Fruit fly (Drosophila melanogaster) whole organism, embryonic: ENCODE measurements around the gene CG17778.

Source experiments
- ATbp ChIP-seq: fragments of 200-800 bp; sonication (Bioruptor generic); optimal IDR thresholded peaks from 2 replicates; lab custom pipeline; 2017; ENCODE audit warnings: missing biosample characterization, mild to moderate bottlenecking, missing genetic modification characterization, missing genetic modification reagents
- Atf6 ChIP-seq: fragments of 200-800 bp; sonication (Bioruptor generic); IDR thresholded peaks from 2 replicates; pipeline ENCODE4 v1.3.6; 2022; ENCODE audit warnings: missing biosample characterization, missing genetic modification characterization
- CG10209 ChIP-seq: fragments of 200-800 bp; sonication (Bioruptor generic); optimal IDR thresholded peaks from 3 replicates; lab custom pipeline; 2017; ENCODE audit warnings: missing biosample characterization, mild to moderate bottlenecking, missing genetic modification characterization, missing genetic modification reagents
- CG12071 ChIP-seq: fragments of 200-800 bp; sonication (Bioruptor generic); optimal IDR thresholded peaks from 3 replicates; lab custom pipeline; 2018; ENCODE audit warnings: missing biosample characterization, mild to moderate bottlenecking, missing genetic modification characterization
- CG12219 ChIP-seq: fragments of 200-800 bp; sonication (Bioruptor generic); optimal IDR thresholded peaks from 3 replicates; lab custom pipeline; 2018; ENCODE audit warnings: missing biosample characterization, mild to moderate bottlenecking, missing genetic modification characterization
- CG13296 ChIP-seq: fragments of 200-800 bp; sonication (Bioruptor generic); optimal IDR thresholded peaks from 3 replicates; lab custom pipeline; 2018; ENCODE audit warnings: missing biosample characterization, mild to moderate bottlenecking, missing genetic modification characterization
- CG14441 ChIP-seq: fragments of 200-800 bp; sonication (Bioruptor generic); IDR thresholded peaks from 2 replicates; pipeline ENCODE4 v1.3.6; 2022; ENCODE audit warnings: missing biosample characterization, missing genetic modification characterization
- CG17359 ChIP-seq: fragments of 200-800 bp; sonication (Bioruptor generic); optimal IDR thresholded peaks from 3 replicates; lab custom pipeline; 2018; ENCODE audit warnings: missing biosample characterization, mild to moderate bottlenecking, missing genetic modification characterization, moderate library complexity
- CG2199 ChIP-seq: fragments of 200-800 bp; sonication (Bioruptor generic); IDR thresholded peaks from 3 replicates; pipeline ENCODE4 v1.3.6; 2022; ENCODE audit warnings: missing biosample characterization, missing genetic modification characterization
- CG31388 ChIP-seq: fragments of 200-800 bp; sonication (Bioruptor generic); optimal IDR thresholded peaks from 2 replicates; lab custom pipeline; 2016; ENCODE audit warnings: missing biosample characterization, missing genetic modification characterization
- CG32532 ChIP-seq: fragments of 200-800 bp; sonication (Bioruptor generic); IDR thresholded peaks from 2 replicates; pipeline ENCODE4 v1.3.6; 2022; ENCODE audit warnings: missing biosample characterization, missing genetic modification characterization
- CG34376 ChIP-seq: fragments of 200-800 bp; sonication (Bioruptor generic); optimal IDR thresholded peaks from 2 replicates; lab custom pipeline; 2018; ENCODE audit warnings: missing biosample characterization, mild to moderate bottlenecking, missing genetic modification characterization
- CG3726 ChIP-seq: fragments of 200-800 bp; sonication (Bioruptor generic); IDR thresholded peaks from 3 replicates; pipeline ENCODE4, ENCODE4 v1.3.6; 2022; ENCODE audit warnings: missing biosample characterization, missing genetic modification characterization
- CG3838 ChIP-seq: fragments of 200-800 bp; sonication (Bioruptor generic); optimal IDR thresholded peaks from 3 replicates; lab custom pipeline; 2016; ENCODE audit warnings: missing biosample characterization, missing genetic modification characterization
- CG3995 ChIP-seq: fragments of 200-800 bp; sonication (Bioruptor generic); optimal IDR thresholded peaks from 3 replicates; lab custom pipeline; 2016; ENCODE audit warnings: missing biosample characterization, missing genetic modification characterization
- CG4328 ChIP-seq: fragments of 200-800 bp; sonication (Bioruptor generic); optimal IDR thresholded peaks from 3 replicates; lab custom pipeline; 2017; ENCODE audit warnings: missing biosample characterization, missing genetic modification reagents, missing genetic modification characterization
- CG4707 ChIP-seq: fragments of 200-800 bp; sonication (Bioruptor generic); optimal IDR thresholded peaks from 2 replicates; lab custom pipeline; 2018; ENCODE audit warnings: missing biosample characterization, mild to moderate bottlenecking, missing genetic modification characterization, moderate library complexity
- CG4854 ChIP-seq: fragments of 200-800 bp; sonication (Bioruptor generic); optimal IDR thresholded peaks from 2 replicates; lab custom pipeline; 2016; ENCODE audit warnings: missing biosample characterization, missing genetic modification characterization, inconsistent platforms
- CG7372 ChIP-seq: fragments of 200-800 bp; sonication (Bioruptor generic); IDR thresholded peaks from 2 replicates; pipeline ENCODE4 v1.3.6; 2022; ENCODE audit warnings: missing biosample characterization, missing genetic modification characterization
- CG7556 ChIP-seq: fragments of 200-800 bp; sonication (Bioruptor generic); optimal IDR thresholded peaks from 2 replicates; lab custom pipeline; 2017; ENCODE audit warnings: missing biosample characterization, mild to moderate bottlenecking, missing genetic modification characterization
- CG9727 ChIP-seq: fragments of 200-800 bp; sonication (Bioruptor generic); optimal IDR thresholded peaks from 3 replicates; lab custom pipeline; 2017; ENCODE audit warnings: missing biosample characterization, mild to moderate bottlenecking, missing genetic modification characterization
- CG9817 ChIP-seq: fragments of 200-800 bp; sonication (Bioruptor generic); optimal IDR thresholded peaks from 2 replicates; lab custom pipeline; 2018; ENCODE audit warnings: missing biosample characterization, mild to moderate bottlenecking, missing genetic modification characterization, moderate library complexity
- E2f1 ChIP-seq: fragments of 200-800 bp; sonication (Bioruptor generic); IDR thresholded peaks from 2 replicates; pipeline ENCODE4 v1.3.6; 2022; ENCODE audit warnings: missing biosample characterization, missing genetic modification characterization
- Eip74EF ChIP-seq, 2 experiments: fragments of 200-800 bp in 1 of 2; fragments of >200 bp in 1 of 2; sonication (Bioruptor generic) in 1 of 2; optimal IDR thresholded peaks; 2 replicates each; lab custom pipeline; 2017 to 2019; ENCODE audit warnings: missing biosample characterization in 2 of 2, missing genetic modification characterization in 2 of 2, mild to moderate bottlenecking in 1 of 2, moderate library complexity in 1 of 2
- HmgZ ChIP-seq: fragments of 200-800 bp; sonication (Bioruptor generic); optimal IDR thresholded peaks from 2 replicates; lab custom pipeline; 2018; ENCODE audit warnings: missing biosample characterization, mild to moderate bottlenecking, missing genetic modification characterization
- Lim3 ChIP-seq: fragments of 200-800 bp; sonication (Bioruptor generic); IDR thresholded peaks from 2 replicates; pipeline ENCODE4 v1.3.6; 2022; ENCODE audit warnings: missing biosample characterization, missing genetic modification characterization
- MESR4 ChIP-seq: fragments of 200-800 bp; sonication (Bioruptor generic); optimal IDR thresholded peaks from 2 replicates; lab custom pipeline; 2018; ENCODE audit warnings: missing biosample characterization, mild to moderate bottlenecking, missing genetic modification characterization, moderate library complexity
- Mad ChIP-seq: fragments of 200-800 bp; sonication (Bioruptor generic); optimal IDR thresholded peaks from 2 replicates; lab custom pipeline; 2016; ENCODE audit warnings: missing biosample characterization, missing genetic modification characterization
- Ptx1 ChIP-seq: fragments of 200-800 bp; sonication (Bioruptor generic); IDR thresholded peaks from 2 replicates; pipeline ENCODE4 v1.3.6; 2022; ENCODE audit warnings: missing biosample characterization, missing genetic modification characterization
- Rfx ChIP-seq: fragments of 200-800 bp; sonication (Bioruptor generic); IDR thresholded peaks from 2 replicates; pipeline ENCODE4 v1.3.6; 2022; ENCODE audit warnings: missing biosample characterization, missing genetic modification characterization
- Rx ChIP-seq: fragments of 200-800 bp; sonication (Bioruptor generic); IDR thresholded peaks from 2 replicates; pipeline ENCODE4 v1.3.6; 2022; ENCODE audit warnings: missing biosample characterization, missing genetic modification characterization
- Scr ChIP-seq: fragments of 200-800 bp; sonication (Bioruptor generic); IDR thresholded peaks from 2 replicates; pipeline ENCODE4 v1.3.6; 2022; ENCODE audit warnings: missing biosample characterization, missing genetic modification characterization; ENCODE audit not compliant: partially characterized antibody
- Six4 ChIP-seq: fragments of 200-800 bp; sonication (Bioruptor generic); optimal IDR thresholded peaks from 2 replicates; lab custom pipeline; 2016; ENCODE audit warnings: missing biosample characterization, missing genetic modification characterization
- ap ChIP-seq: fragments of 200-800 bp; sonication (Bioruptor generic); IDR thresholded peaks from 2 replicates; pipeline ENCODE4 v1.3.6; 2022; ENCODE audit warnings: missing biosample characterization, missing genetic modification characterization
- bsh ChIP-seq, 2 experiments: fragments of 200-800 bp; sonication (Bioruptor generic); optimal IDR thresholded peaks; 2 replicates each; lab custom pipeline; 2017 to 2018; ENCODE audit warnings: mild to moderate bottlenecking in 2 of 2, missing biosample characterization in 2 of 2, missing genetic modification characterization in 2 of 2, moderate library complexity in 1 of 2
- cwo ChIP-seq: fragments of 200-800 bp; sonication (Bioruptor generic); optimal IDR thresholded peaks from 3 replicates; lab custom pipeline; 2017; ENCODE audit warnings: missing biosample characterization, missing genetic modification characterization, mild to moderate bottlenecking, moderate library complexity, missing genetic modification reagents
- disco-r ChIP-seq: fragments of 200-800 bp; sonication (Bioruptor generic); optimal IDR thresholded peaks from 2 replicates; lab custom pipeline; 2016; ENCODE audit warnings: missing biosample characterization, missing genetic modification characterization
- en ChIP-seq: fragments of 200-800 bp; sonication (Bioruptor generic); optimal IDR thresholded peaks from 2 replicates; lab custom pipeline; 2016; ENCODE audit warnings: missing biosample characterization, missing genetic modification characterization
- gem ChIP-seq: fragments of 200-800 bp; sonication (Bioruptor generic); optimal IDR thresholded peaks from 2 replicates; lab custom pipeline; 2019; ENCODE audit warnings: missing biosample characterization, mild to moderate bottlenecking, missing genetic modification characterization, moderate library complexity
- grau ChIP-seq: fragments of 200-800 bp; optimal IDR thresholded peaks from 3 replicates; lab custom pipeline; 2019; ENCODE audit warnings: missing biosample characterization, mild to moderate bottlenecking, missing genetic modification characterization, moderate library complexity
- lbe ChIP-seq: fragments of 200-800 bp; sonication (Bioruptor generic); optimal IDR thresholded peaks from 2 replicates; lab custom pipeline; 2016; ENCODE audit warnings: missing biosample characterization, mild to moderate bottlenecking, missing genetic modification characterization
- mld ChIP-seq: fragments of 200-800 bp; sonication (Bioruptor generic); IDR thresholded peaks from 3 replicates; pipeline ENCODE4 v1.3.6; 2022; ENCODE audit warnings: missing biosample characterization, missing genetic modification characterization; ENCODE audit not compliant: partially characterized antibody
- pan ChIP-seq, 4 experiments: fragments of >200 bp in 3 of 4; fragments of 200-800 bp in 1 of 4; sonication (Bioruptor generic) in 1 of 4; optimal IDR thresholded peaks in 3 of 4; IDR thresholded peaks in 1 of 4; 2 replicates each; pipeline versions ENCODE4 v1.3.6 to Lab custom; 2017 to 2022; ENCODE audit warnings: missing biosample characterization in 2 of 4, missing genetic modification characterization in 2 of 4, mixed read lengths in 1 of 4
- sd ChIP-seq: fragments of 200-800 bp; sonication (Bioruptor generic); optimal IDR thresholded peaks from 3 replicates; lab custom pipeline; 2018; ENCODE audit warnings: missing biosample characterization, mild to moderate bottlenecking, missing genetic modification characterization, moderate library complexity
- shn ChIP-seq: fragments of 200-800 bp; sonication (Bioruptor generic); optimal IDR thresholded peaks from 3 replicates; lab custom pipeline; 2016; ENCODE audit warnings: missing biosample characterization, missing genetic modification characterization
- sim ChIP-seq: fragments of 200-800 bp; sonication (Bioruptor generic); IDR thresholded peaks from 2 replicates; pipeline ENCODE4 v1.3.6; 2022; ENCODE audit warnings: missing biosample characterization, missing genetic modification characterization
- so ChIP-seq: fragments of 200-800 bp; sonication (Bioruptor generic); IDR thresholded peaks from 3 replicates; pipeline ENCODE4 v1.3.6; 2022; ENCODE audit warnings: missing biosample characterization, missing genetic modification characterization
- sug ChIP-seq: fragments of 200-800 bp; optimal IDR thresholded peaks from 2 replicates; lab custom pipeline; 2019; ENCODE audit warnings: missing biosample characterization, mild to moderate bottlenecking, missing genetic modification characterization, moderate library complexity
- trh ChIP-seq: fragments of 200-800 bp; sonication (Bioruptor generic); optimal IDR thresholded peaks from 2 replicates; lab custom pipeline; 2016; ENCODE audit warnings: missing biosample characterization, missing genetic modification characterization
- wor ChIP-seq: fragments of 200-800 bp; sonication (Bioruptor generic); IDR thresholded peaks from 2 replicates; pipeline ENCODE4 v1.3.6; 2022; ENCODE audit warnings: missing biosample characterization, missing genetic modification characterization
- z ChIP-seq: fragments of 200-800 bp; sonication (Bioruptor generic); IDR thresholded peaks from 3 replicates; pipeline ENCODE4 v1.3.6; 2022; ENCODE audit warnings: missing biosample characterization, missing genetic modification characterization

CG17778 gene

dm6 chrX:487517-487957 lies 6.9 kb upstream of the CG17778 start, which contains the start of the genes CG18273 and CG3156 (continued):
- TF ChIP-seq cwo (GFP tag; lab: Kevin White, UChicago), result peak; percentile 95
- no peak for TF ChIP-seq mld (GFP tag; lab: Robert Waterston, UW)
- no peak for TF ChIP-seq CG3726 (GFP tag; lab: Robert Waterston, UW)
- no peak for TF ChIP-seq CG32532 (GFP tag; lab: Robert Waterston, UW)
- TF ChIP-seq so, result no peak
- no peak for TF ChIP-seq Rfx (GFP tag; lab: Robert Waterston, UW)
- peak; percentile 17 for TF ChIP-seq CG3995
- TF ChIP-seq E2f1 (GFP tag; lab: Robert Waterston, UW), result no peak
- TF ChIP-seq wor, result no peak
- no peak for TF ChIP-seq sim (GFP tag; lab: Robert Waterston, UW)
- TF ChIP-seq bsh (GFP tag; optimal IDR thresholded peaks at IDR 0.05; lab: Kevin White, UChicago), result no peak
- TF ChIP-seq Six4 (GFP tag; lab: Kevin White, UChicago), result no peak
- no peak for TF ChIP-seq Rx (GFP tag; lab: Robert Waterston, UW)
- TF ChIP-seq grau (tag; lab: Kevin White, UChicago), result no peak
- TF ChIP-seq ap (GFP tag; lab: Robert Waterston, UW), result no peak
- no peak for TF ChIP-seq CG3838
- TF ChIP-seq Lim3 (GFP tag; lab: Robert Waterston, UW), result no peak
- TF ChIP-seq gem, result no peak
- no peak for TF ChIP-seq Eip74EF (GFP tag; optimal IDR thresholded peaks at IDR 0.05; lab: Kevin White, UChicago)
- no peak for TF ChIP-seq sd (tag; lab: Kevin White, UChicago)
- TF ChIP-seq CG4707, result no peak
- no peak for TF ChIP-seq CG31388
- TF ChIP-seq Ptx1, result no peak
- no peak for TF ChIP-seq CG14441
- TF ChIP-seq CG4854 (GFP tag; lab: Kevin White, UChicago), result no peak
- peak; percentile 57 for TF ChIP-seq Scr (GFP tag; lab: Robert Waterston, UW)
- peak; percentile 67 for TF ChIP-seq HmgZ (tag; lab: Kevin White, UChicago)
- TF ChIP-seq CG2199, result no peak
- no peak for TF ChIP-seq trh
- no peak for TF ChIP-seq ATbp (GFP tag; lab: Kevin White, UChicago)
- TF ChIP-seq Atf6 (GFP tag; lab: Robert Waterston, UW), result no peak
- TF ChIP-seq CG7556 (GFP tag; lab: Kevin White, UChicago), result no peak
- TF ChIP-seq CG10209 (GFP tag; lab: Kevin White, UChicago), result no peak
- peak; percentile 4 for TF ChIP-seq CG17359
- no peak for TF ChIP-seq CG34376
- no peak for TF ChIP-seq z (GFP tag; lab: Robert Waterston, UW)
- no peak for TF ChIP-seq en (GFP tag; lab: Kevin White, UChicago)
- TF ChIP-seq pan (optimal IDR thresholded peaks at IDR 0.05; lab: Kevin White, UChicago), result no peak
- no peak for TF ChIP-seq pan (GFP tag; optimal IDR thresholded peaks at IDR 0.05 in 1 of 2, IDR thresholded peaks at IDR 0.05 in 1 of 2)
- no peak for TF ChIP-seq MESR4 (GFP tag; lab: Kevin White, UChicago)
- no peak for TF ChIP-seq CG7372
- TF ChIP-seq disco-r, result no peak
- peak; percentile 19 for TF ChIP-seq shn (GFP tag; lab: Kevin White, UChicago)
- TF ChIP-seq Mad (GFP tag; lab: Kevin White, UChicago), result no peak
- no peak for TF ChIP-seq CG12071 (GFP tag; lab: Kevin White, UChicago)
- TF ChIP-seq sug (tag; lab: Kevin White, UChicago), result peak; percentile 53
- no peak for TF ChIP-seq CG12219 (GFP tag; lab: Kevin White, UChicago)
- TF ChIP-seq CG13296 (GFP tag; lab: Kevin White, UChicago), result no peak
- TF ChIP-seq CG9727 (GFP tag; lab: Kevin White, UChicago), result peak; percentile 29
- no peak for TF ChIP-seq CG9817
- no peak for TF ChIP-seq lbe (GFP tag; lab: Kevin White, UChicago)
- TF ChIP-seq CG4328 (GFP tag; lab: Kevin White, UChicago), result no peak
